Worm (Caenorhabditis elegans) whole organism, L3 larva: Measurements from ENCODE around the gene F16B12.7.

Experiments
- ama-1 ChIP-seq: fragments of 150-350 bp; optimal IDR thresholded peaks from 2 replicates; lab custom pipeline; 2018
- ceh-82 ChIP-seq: fragments of 150-350 bp; optimal IDR thresholded peaks from 2 replicates; lab custom pipeline; 2014; ENCODE audit warnings: missing biosample characterization, missing genetic modification characterization
- mml-1 ChIP-seq: fragments of 150-350 bp; sonication (generic microtip); optimal IDR thresholded peaks from 3 replicates; lab custom pipeline; 2014; ENCODE audit warnings: missing biosample characterization, missing genetic modification characterization

DNA sequence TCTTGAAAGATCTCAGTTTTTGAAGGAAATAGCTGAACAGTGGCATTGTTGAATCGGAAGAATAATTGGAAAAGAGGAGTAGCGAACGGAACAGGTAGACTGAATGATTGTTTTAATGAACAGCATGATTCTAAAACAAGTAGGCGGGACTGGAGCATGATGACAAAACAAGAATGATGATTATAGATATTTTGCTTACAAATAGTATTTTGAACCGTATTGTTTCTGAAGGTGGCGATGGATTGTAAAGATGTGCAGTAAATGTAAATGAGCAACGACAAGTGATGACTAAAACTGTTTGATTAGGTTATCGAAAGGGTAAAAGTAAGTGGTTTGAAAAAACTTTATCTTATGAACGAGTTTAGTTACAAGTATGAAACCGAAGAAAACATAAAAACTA is 25.9 kb downstream of the F16B12.7 start, which contains the start of gene F28H6.8:
- TF ChIP-seq mml-1 (tag; lab: Kevin White, UChicago) (no peak), ama-1 (lab: Kevin White, UChicago) (no peak), ceh-82 (tag; lab: Kevin White, UChicago) (no peak)
